Fruit fly (Drosophila melanogaster): ENCODE results near the gene Cyp12e1.

The Cyp12e1 gene

DNA sequence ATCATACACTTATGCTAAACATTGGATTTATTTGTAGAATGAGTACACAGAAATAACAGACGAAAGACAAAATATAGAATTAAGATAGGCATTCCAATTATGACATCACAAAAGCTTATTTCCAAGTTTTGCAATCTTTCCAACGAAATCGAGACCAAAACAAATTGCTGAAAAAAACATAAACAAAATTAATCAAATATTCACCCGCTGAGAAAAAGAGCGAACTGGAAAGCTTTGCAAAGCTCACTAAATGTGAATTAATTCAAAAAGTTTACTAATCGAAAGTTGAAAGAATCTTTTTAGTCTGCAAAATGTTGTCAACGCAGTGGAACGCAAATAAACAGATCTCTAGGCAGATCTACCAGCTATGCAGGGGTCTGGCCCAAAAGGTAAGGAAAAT lies at the start of gene Cyp12e1:
TSS of gene Cyp12e1 (plus strand) at position 301 of the 400 bp plus-strand sequence.
- no peak for TF ChIP-seq net (GFP tag; optimal IDR thresholded peaks at IDR 0.05)
- no peak for TF ChIP-seq OdsH (GFP tag; optimal IDR thresholded peaks at IDR 0.05)
- TF ChIP-seq dsx (GFP tag; optimal IDR thresholded peaks at IDR 0.05; ENCODE audit: poor library complexity, severe bottlenecking): no peak
- no peak for TF ChIP-seq CG15336 (GFP tag; IDR thresholded peaks at IDR 0.05)
- no peak for TF ChIP-seq CG8632 (GFP tag; optimal IDR thresholded peaks at IDR 0.05)
- no peak for TF ChIP-seq fd59A (GFP tag; optimal IDR thresholded peaks at IDR 0.05)
- no peak for TF ChIP-seq Eip78C (GFP tag)
- TF ChIP-seq spab (GFP tag; optimal IDR thresholded peaks at IDR 0.05): no peak
- no peak for TF ChIP-seq Blimp-1 (GFP tag; optimal IDR thresholded peaks at IDR 0.05)
- TF ChIP-seq CG10631 (GFP tag; optimal IDR thresholded peaks at IDR 0.05): no peak
- no peak for TF ChIP-seq fd85E (GFP tag; optimal IDR thresholded peaks at IDR 0.05)
- TF ChIP-seq fkh (GFP tag; optimal IDR thresholded peaks at IDR 0.05): no peak
- no peak for TF ChIP-seq Ets96B (tag; optimal IDR thresholded peaks at IDR 0.05)
- no peak for TF ChIP-seq salr (GFP tag; optimal IDR thresholded peaks at IDR 0.05)
- no peak for TF ChIP-seq eg (GFP tag; IDR thresholded peaks at IDR 0.05)
- TF ChIP-seq pdm3 (GFP tag; optimal IDR thresholded peaks at IDR 0.05): no peak
- TF ChIP-seq vri (GFP tag; optimal IDR thresholded peaks at IDR 0.05): no peak
- TF ChIP-seq CG10669 (GFP tag; optimal IDR thresholded peaks at IDR 0.05): no peak
- TF ChIP-seq CG4318 (GFP tag; optimal IDR thresholded peaks at IDR 0.05): no peak
- no peak for TF ChIP-seq Eip93F (GFP tag; optimal IDR thresholded peaks at IDR 0.05)

DNA sequence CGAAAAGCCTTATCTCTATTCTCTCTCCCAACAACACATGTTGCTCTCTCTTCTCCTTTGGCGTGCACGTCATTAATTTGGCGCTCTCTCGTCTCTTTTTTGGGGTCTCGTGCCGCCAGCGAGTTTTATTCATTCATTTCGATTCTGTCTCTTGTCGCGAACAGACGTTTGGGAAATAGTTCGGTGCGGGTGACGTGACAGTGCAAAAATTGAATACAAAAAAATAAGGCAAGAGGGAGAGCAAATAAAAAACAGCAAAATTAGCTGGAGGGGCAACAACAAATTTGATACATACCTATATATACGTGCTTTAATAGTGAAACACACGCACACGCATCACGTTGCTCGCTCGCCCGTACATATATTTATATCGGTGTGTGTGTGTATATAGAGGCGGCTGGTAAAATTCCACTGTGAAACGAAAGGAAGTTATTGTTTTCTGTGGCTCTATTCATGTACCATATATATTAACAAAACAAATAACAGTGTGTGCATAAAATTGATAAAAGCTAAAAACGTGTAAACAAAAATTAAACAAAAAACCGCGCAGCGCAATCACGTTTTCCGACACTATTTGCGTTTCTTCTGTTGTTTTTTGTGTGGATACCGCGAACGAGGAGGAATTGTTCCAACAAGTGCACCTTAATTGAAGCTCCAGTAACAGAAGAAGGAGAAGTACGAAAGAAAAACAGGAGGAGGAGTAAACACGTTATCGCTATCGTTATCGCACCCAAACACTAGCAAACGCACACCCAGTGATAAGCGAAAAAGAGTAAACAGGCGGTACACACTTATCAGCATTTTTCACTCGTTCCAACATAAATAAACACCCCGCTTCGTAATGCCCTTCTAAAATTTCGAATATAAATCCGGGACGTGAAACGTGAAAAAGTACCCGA lies 46.2 kb upstream of the Cyp12e1 start, which contains the start of gene cwo:
TSS of gene cwo (plus strand) at position 131 of the 899 bp plus-strand sequence.
- TF ChIP-seq CG4318 (GFP tag; optimal IDR thresholded peaks at IDR 0.05) (no peak), Eip75B (GFP tag; optimal IDR thresholded peaks at IDR 0.05) (no peak), Lpt (GFP tag; optimal IDR thresholded peaks at IDR 0.05) (peak; percentile 23), CG11762 (GFP tag; optimal IDR thresholded peaks at IDR 0.05; ENCODE audit: insufficient read depth) (no peak), CG6808 (GFP tag; optimal IDR thresholded peaks at IDR 0.05) (no peak), CG1621 (tag; optimal IDR thresholded peaks at IDR 0.05) (peak; percentile 6), CG7368 (GFP tag; optimal IDR thresholded peaks at IDR 0.05) (no peak), ss (GFP tag; optimal IDR thresholded peaks at IDR 0.05) (peak; percentile 16 to 40), dsx (GFP tag; optimal IDR thresholded peaks at IDR 0.05; ENCODE audit: poor library complexity, severe bottlenecking) (peak; percentile 40), CG3919 (GFP tag; optimal IDR thresholded peaks at IDR 0.05) (peak; percentile 30), CG8632 (GFP tag; optimal IDR thresholded peaks at IDR 0.05) (no peak), OdsH (GFP tag; optimal IDR thresholded peaks at IDR 0.05) (no peak), CG34406 (GFP tag; optimal IDR thresholded peaks at IDR 0.05) (no peak), fd59A (GFP tag; optimal IDR thresholded peaks at IDR 0.05) (no peak), CG10631 (GFP tag; optimal IDR thresholded peaks at IDR 0.05) (peak; percentile 25), salr (GFP tag; optimal IDR thresholded peaks at IDR 0.05) (peak in 1 of 2 experiments; percentile 14), cyc (GFP tag; optimal IDR thresholded peaks at IDR 0.05) (no peak), Sox102F (GFP tag; optimal IDR thresholded peaks at IDR 0.05) (no peak), CG10669 (GFP tag; optimal IDR thresholded peaks at IDR 0.05) (no peak), CG15336 (GFP tag; IDR thresholded peaks at IDR 0.05) (no peak), CG11294 (GFP tag; IDR thresholded peaks at IDR 0.05) (no peak), acj6 (GFP tag; optimal IDR thresholded peaks at IDR 0.05) (no peak), CG6276 (GFP tag; optimal IDR thresholded peaks at IDR 0.05) (peak; percentile 29), CG6792 (GFP tag; optimal IDR thresholded peaks at IDR 0.05) (no peak), Eip78C (GFP tag) (peak; percentile 76), CG11902 (GFP tag; optimal IDR thresholded peaks at IDR 0.05) (no peak), net (GFP tag; optimal IDR thresholded peaks at IDR 0.05) (no peak), svp (GFP tag) (peak; percentile 77), Eip93F (GFP tag; optimal IDR thresholded peaks at IDR 0.05) (peak; percentile 43), Gug (GFP tag; IDR thresholded peaks at IDR 0.05) (no peak), spab (GFP tag; optimal IDR thresholded peaks at IDR 0.05) (no peak), Ets96B (tag; optimal IDR thresholded peaks at IDR 0.05) (no peak), eg (GFP tag; IDR thresholded peaks at IDR 0.05) (no peak), vri (GFP tag; optimal IDR thresholded peaks at IDR 0.05) (peak; percentile 65), CG8319 (GFP tag; optimal IDR thresholded peaks at IDR 0.05) (no peak), Smox (GFP tag; optimal IDR thresholded peaks at IDR 0.05) (peak; percentile 14), Ets21C (GFP tag; optimal IDR thresholded peaks at IDR 0.05) (no peak), CG6163 (GFP tag; IDR thresholded peaks at IDR 0.05) (no peak), CG6854 (GFP tag; optimal IDR thresholded peaks at IDR 0.05) (no peak), Met (GFP tag; optimal IDR thresholded peaks at IDR 0.05) (no peak), esn (GFP tag; optimal IDR thresholded peaks at IDR 0.05) (peak; percentile 1)
